Fruit fly (Drosophila melanogaster) whole organism, wandering third instar larva: ENCODE data around the gene Usp1.

Experiments
- Abd-B ChIP-seq: fragments of >200 bp; optimal IDR thresholded peaks from 2 replicates; lab custom pipeline; 2017; ENCODE audit warnings: missing biosample characterization, missing genetic modification characterization
- CG32264 ChIP-seq: fragments of 200-800 bp; sonication (Bioruptor generic); optimal IDR thresholded peaks from 2 replicates; lab custom pipeline; 2016; ENCODE audit warnings: missing biosample characterization, missing genetic modification characterization
- CG9705 ChIP-seq: fragments of 200-800 bp; sonication (Bioruptor generic); optimal IDR thresholded peaks from 2 replicates; lab custom pipeline; 2018; ENCODE audit warnings: missing biosample characterization, mild to moderate bottlenecking, missing genetic modification characterization
- CrebA ChIP-seq: fragments of 200-800 bp; sonication (Bioruptor generic); optimal IDR thresholded peaks from 2 replicates; lab custom pipeline; 2016; ENCODE audit warnings: missing biosample characterization, mild to moderate bottlenecking, missing genetic modification characterization, borderline replicate concordance
- Dfd ChIP-seq: fragments of >200 bp; optimal IDR thresholded peaks from 2 replicates; lab custom pipeline; 2017; ENCODE audit warnings: missing biosample characterization, missing genetic modification characterization
- Dif ChIP-seq: fragments of 200-275, 200-300 bp; sonication (Bioruptor generic); optimal IDR thresholded peaks from 2 replicates; lab custom pipeline; 2018; ENCODE audit warnings: missing biosample characterization, missing genetic modification characterization; ENCODE audit not compliant: partially characterized antibody
- GATAd ChIP-seq: sonication (Bioruptor generic); optimal IDR thresholded peaks from 2 replicates; lab custom pipeline; 2016; ENCODE audit warnings: missing biosample characterization, missing genetic modification characterization
- HLH106 ChIP-seq: fragments of 200-800 bp; optimal IDR thresholded peaks from 3 replicates; lab custom pipeline; 2019; ENCODE audit warnings: missing biosample characterization, mild to moderate bottlenecking, missing genetic modification characterization, moderate library complexity
- Hnf4 ChIP-seq: fragments of 200-800 bp; sonication (Bioruptor generic); optimal IDR thresholded peaks from 2 replicates; lab custom pipeline; 2016; ENCODE audit warnings: missing biosample characterization, mild to moderate bottlenecking, missing genetic modification characterization
- Hr78 ChIP-seq: fragments of >200 bp; optimal IDR thresholded peaks from 2 replicates; lab custom pipeline; 2017; ENCODE audit warnings: missing biosample characterization, missing genetic modification characterization
- Hr83 ChIP-seq: fragments of 200-300 bp; sonication (Bioruptor generic); optimal IDR thresholded peaks from 2 replicates; lab custom pipeline; 2016; ENCODE audit warnings: missing biosample characterization, mild to moderate bottlenecking, missing genetic modification characterization, moderate library complexity; ENCODE audit not compliant: poor library complexity, severe bottlenecking
- Jra ChIP-seq: sonication (Bioruptor generic); optimal IDR thresholded peaks from 2 replicates; lab custom pipeline; 2016; ENCODE audit warnings: missing biosample characterization, missing genetic modification characterization
- Mio ChIP-seq: sonication (Bioruptor generic); optimal IDR thresholded peaks from 2 replicates; lab custom pipeline; 2016; ENCODE audit warnings: missing biosample characterization, missing genetic modification characterization
- Myc ChIP-seq: fragments of >200 bp; optimal IDR thresholded peaks from 2 replicates; lab custom pipeline; 2017
- N ChIP-seq: fragments of >200 bp; optimal IDR thresholded peaks from 2 replicates; lab custom pipeline; 2018; ENCODE audit warnings: missing biosample characterization, missing external identifiers, missing genetic modification characterization
- OdsH ChIP-seq: fragments of 200-800 bp; sonication (Bioruptor generic); optimal IDR thresholded peaks from 2 replicates; lab custom pipeline; 2016; ENCODE audit warnings: missing biosample characterization, mild to moderate bottlenecking, missing genetic modification characterization
- Rel ChIP-seq, 2 experiments: fragments of 200-800 bp; sonication (Bioruptor generic) in 1 of 2; optimal IDR thresholded peaks; 2 replicates in 1 of 2; 3 replicates in 1 of 2; lab custom pipeline; 2016 to 2019; ENCODE audit warnings: mild to moderate bottlenecking in 2 of 2, missing biosample characterization in 2 of 2, missing genetic modification characterization in 2 of 2, moderate library complexity in 1 of 2
- Sp1 ChIP-seq: fragments of 200-800 bp; sonication (Bioruptor generic); optimal IDR thresholded peaks from 3 replicates; lab custom pipeline; 2019; ENCODE audit warnings: missing biosample characterization, mild to moderate bottlenecking, missing genetic modification characterization, moderate library complexity
- Vsx2 ChIP-seq: fragments of 200-300, 225-300 bp; sonication (Bioruptor generic); optimal IDR thresholded peaks from 2 replicates; lab custom pipeline; 2018; ENCODE audit warnings: missing biosample characterization, missing genetic modification characterization; ENCODE audit not compliant: partially characterized antibody
- br ChIP-seq: fragments of 200-800 bp; sonication (Bioruptor generic); optimal IDR thresholded peaks from 2 replicates; lab custom pipeline; 2016; ENCODE audit warnings: missing biosample characterization, missing genetic modification characterization
- brk ChIP-seq: fragments of 200-800 bp; sonication (Bioruptor generic); optimal IDR thresholded peaks from 2 replicates; lab custom pipeline; 2016; ENCODE audit warnings: missing biosample characterization, mild to moderate bottlenecking, missing genetic modification characterization
- dl ChIP-seq, 2 experiments: fragments of 175-275, 200-275 bp in 1 of 2; fragments of 200-275 bp in 1 of 2; sonication (Bioruptor generic); optimal IDR thresholded peaks; lab custom pipeline; 2018; ENCODE audit warnings: mild to moderate bottlenecking in 2 of 2, missing biosample characterization in 2 of 2, missing genetic modification characterization in 2 of 2, moderate library complexity in 2 of 2; ENCODE audit not compliant: partially characterized antibody in 2 of 2, insufficient read depth in 1 of 2
- dmrt93B ChIP-seq: fragments of 200-800 bp; sonication (Bioruptor generic); optimal IDR thresholded peaks from 2 replicates; lab custom pipeline; 2018; ENCODE audit warnings: missing biosample characterization, mild to moderate bottlenecking, missing genetic modification characterization
- dsf ChIP-seq: sonication (Bioruptor generic); optimal IDR thresholded peaks from 2 replicates; lab custom pipeline; 2016; ENCODE audit warnings: missing biosample characterization, missing genetic modification characterization, borderline replicate concordance
- ey ChIP-seq: fragments of 200-800 bp; sonication (Bioruptor generic); optimal IDR thresholded peaks from 2 replicates; lab custom pipeline; 2016; ENCODE audit warnings: missing biosample characterization, missing genetic modification characterization
- foxo ChIP-seq, 2 experiments: fragments of 200-800 bp; sonication (Bioruptor generic); optimal IDR thresholded peaks; 2 replicates in 1 of 2; 3 replicates in 1 of 2; lab custom pipeline; 2016 to 2017; ENCODE audit warnings: missing biosample characterization in 2 of 2, missing genetic modification characterization in 2 of 2
- fru ChIP-seq: fragments of 200-800 bp; sonication (Bioruptor generic); optimal IDR thresholded peaks from 3 replicates; lab custom pipeline; 2016; ENCODE audit warnings: missing biosample characterization, mild to moderate bottlenecking, missing genetic modification characterization
- h ChIP-seq: fragments of 200-800 bp; sonication (Bioruptor generic); optimal IDR thresholded peaks from 3 replicates; lab custom pipeline; 2016; ENCODE audit warnings: missing biosample characterization, mild to moderate bottlenecking, missing genetic modification characterization
- jim ChIP-seq: fragments of 175-275, 200-325 bp; sonication (Bioruptor generic); optimal IDR thresholded peaks from 2 replicates; lab custom pipeline; 2016; ENCODE audit warnings: missing biosample characterization, mild to moderate bottlenecking, missing genetic modification characterization
- lola ChIP-seq: fragments of >200 bp; optimal IDR thresholded peaks from 2 replicates; lab custom pipeline; 2017; ENCODE audit warnings: missing biosample characterization, missing genetic modification characterization
- pan ChIP-seq: fragments of >200 bp; optimal IDR thresholded peaks from 2 replicates; lab custom pipeline; 2017
- psq ChIP-seq: fragments of 200-800 bp; sonication (Bioruptor generic); optimal IDR thresholded peaks from 3 replicates; lab custom pipeline; 2017; ENCODE audit warnings: missing biosample characterization, mild to moderate bottlenecking, missing genetic modification characterization, moderate library complexity
- rgr ChIP-seq: fragments of 200-800 bp; sonication (Bioruptor generic); optimal IDR thresholded peaks from 3 replicates; lab custom pipeline; 2016; ENCODE audit warnings: missing biosample characterization, mild to moderate bottlenecking, missing genetic modification characterization
- sage ChIP-seq: fragments of 200-800 bp; sonication (Bioruptor generic); optimal IDR thresholded peaks from 2 replicates; lab custom pipeline; 2016; ENCODE audit warnings: missing biosample characterization, mild to moderate bottlenecking, missing genetic modification characterization
- sv ChIP-seq: fragments of 200-800 bp; sonication (Bioruptor generic); optimal IDR thresholded peaks from 3 replicates; lab custom pipeline; 2016; ENCODE audit warnings: missing biosample characterization, missing genetic modification characterization
- tai ChIP-seq: sonication (Bioruptor generic); optimal IDR thresholded peaks from 2 replicates; lab custom pipeline; 2016; ENCODE audit warnings: missing biosample characterization, missing genetic modification characterization
- usp ChIP-seq: fragments of >200 bp; optimal IDR thresholded peaks from 2 replicates; lab custom pipeline; 2017; ENCODE audit warnings: missing biosample characterization, missing genetic modification characterization
- woc ChIP-seq: sonication (Bioruptor generic); optimal IDR thresholded peaks from 2 replicates; lab custom pipeline; 2016; ENCODE audit warnings: missing biosample characterization, mild to moderate bottlenecking, missing genetic modification characterization

The Usp1 gene

dm6 chr3R:29214262-29214661 lies 14.7 kb upstream of the Usp1 start (continued):
- TF ChIP-seq HLH106 (tag; lab: Kevin White, UChicago), result peak; percentile 100
- peak; percentile 87 for TF ChIP-seq jim (GFP tag; lab: Kevin White, UChicago)
- peak; percentile 97 for TF ChIP-seq dsf
- TF ChIP-seq ey (GFP tag; lab: Kevin White, UChicago), result peak; percentile 100

- TF ChIP-seq CG32264 (GFP tag; lab: Kevin White, UChicago), result no peak
- TF ChIP-seq Hr83, result no peak
- peak; percentile 70 for TF ChIP-seq brk (GFP tag; lab: Kevin White, UChicago)
- no peak for TF ChIP-seq GATAd (GFP tag; lab: Kevin White, UChicago)
- no peak for TF ChIP-seq CG9705 (GFP tag; lab: Kevin White, UChicago)
- TF ChIP-seq pan (lab: Kevin White, UChicago), result no peak
- no peak for TF ChIP-seq Myc (lab: Kevin White, UChicago)
- TF ChIP-seq N, result no peak
- no peak for TF ChIP-seq Dfd
- TF ChIP-seq h (GFP tag; lab: Kevin White, UChicago), result peak; percentile 61
- peak; percentile 74 for TF ChIP-seq Dif (GFP tag; lab: Kevin White, UChicago)
- no peak for TF ChIP-seq woc (GFP tag; lab: Kevin White, UChicago)
- no peak for TF ChIP-seq dsf
- no peak for TF ChIP-seq Jra (GFP tag; lab: Kevin White, UChicago)
- peak; percentile 59 for TF ChIP-seq psq (GFP tag; lab: Kevin White, UChicago)
- no peak for TF ChIP-seq usp (GFP tag; lab: Kevin White, UChicago)
- TF ChIP-seq dmrt93B, result no peak
- TF ChIP-seq lola, result no peak
- TF ChIP-seq OdsH (GFP tag; lab: Kevin White, UChicago), result peak; percentile 24
- TF ChIP-seq jim (GFP tag; lab: Kevin White, UChicago), result peak; percentile 4
- TF ChIP-seq foxo (GFP tag; optimal IDR thresholded peaks at IDR 0.05; lab: Kevin White, UChicago), result peak; percentile 21 to 57
- no peak for TF ChIP-seq CrebA (GFP tag; lab: Kevin White, UChicago)
- TF ChIP-seq ey (GFP tag; lab: Kevin White, UChicago), result no peak
- TF ChIP-seq br, result peak; percentile 46
- TF ChIP-seq Rel (GFP tag; optimal IDR thresholded peaks at IDR 0.05; lab: Kevin White, UChicago), result no peak
- peak; percentile 76 for TF ChIP-seq Rel (tag; optimal IDR thresholded peaks at IDR 0.05; lab: Kevin White, UChicago)
- TF ChIP-seq rgr (GFP tag; lab: Kevin White, UChicago), result peak; percentile 31
- TF ChIP-seq dl (GFP tag; optimal IDR thresholded peaks at IDR 0.05; lab: Kevin White, UChicago; ENCODE audit: insufficient read depth in 1 of 2, partially characterized antibody in 2 of 2), result peak; percentile 67 to 70
- no peak for TF ChIP-seq sv (GFP tag; lab: Kevin White, UChicago)
- TF ChIP-seq Hr78 (GFP tag; lab: Kevin White, UChicago), result no peak
- TF ChIP-seq fru (GFP tag; lab: Kevin White, UChicago), result peak; percentile 4
- peak; percentile 6 for TF ChIP-seq HLH106 (tag; lab: Kevin White, UChicago)
- peak; percentile 34 for TF ChIP-seq Hnf4
- peak; percentile 63 for TF ChIP-seq sage (GFP tag; lab: Kevin White, UChicago)
- TF ChIP-seq Vsx2 (GFP tag; lab: Kevin White, UChicago), result no peak
- no peak for TF ChIP-seq Mio (GFP tag; lab: Kevin White, UChicago)
- no peak for TF ChIP-seq Abd-B
- TF ChIP-seq tai, result no peak
- peak; percentile 37 for TF ChIP-seq Sp1 (GFP tag; lab: Kevin White, UChicago)
These were observed 13.9 kb upstream of the Usp1 start for dm6 chr3R:29214982-29215533.
